Worm (Caenorhabditis elegans) whole organism, young adult: ENCODE results near the gene wrt-8.

Source experiments
- F55B11.4 ChIP-seq: sonication (generic microtip); optimal IDR thresholded peaks from 2 replicates; lab custom pipeline; 2016; ENCODE audit warnings: missing compliant biosample characterization, missing genetic modification characterization, borderline replicate concordance; ENCODE audit not compliant: insufficient read depth
- bed-1 ChIP-seq: fragments of 200-800 bp; sonication (Bioruptor generic); IDR thresholded peaks from 2 replicates; pipeline ENCODE4 v1.3.6; 2022; ENCODE audit warnings: missing genetic modification reagents, missing genetic modification characterization, missing compliant biosample characterization
- efl-1 ChIP-seq: fragments of 150-350 bp; optimal IDR thresholded peaks from 2 replicates; lab custom pipeline; 2014; ENCODE audit warnings: missing biosample characterization, missing genetic modification reagents, missing genetic modification characterization
- nfya-1 ChIP-seq: sonication (generic microtip); optimal IDR thresholded peaks from 2 replicates; lab custom pipeline; 2017; ENCODE audit warnings: antibody characterized with exemption, missing compliant biosample characterization, missing genetic modification characterization, borderline replicate concordance; ENCODE audit not compliant: insufficient read depth
- sea-2 ChIP-seq: fragments of 200-800 bp; sonication (Bioruptor generic); IDR thresholded peaks from 2 replicates; pipeline ENCODE4 v1.3.6; 2022; ENCODE audit warnings: missing genetic modification characterization, missing compliant biosample characterization
- snpc-4 ChIP-seq, 5 experiments: fragments of 150-350 bp in 1 of 5; sonication (generic microtip) in 4 of 5; optimal IDR thresholded peaks; 2 replicates each; lab custom pipeline; 2014 to 2018; ENCODE audit warnings: missing genetic modification characterization in 5 of 5, missing biosample characterization in 3 of 5, antibody characterized with exemption in 2 of 5, mild to moderate bottlenecking in 2 of 5, missing compliant biosample characterization in 2 of 5, missing genotype in 2 of 5, moderate library complexity in 2 of 5, missing genetic modification reagents in 1 of 5

ce11 chrV:15369707-15370106 is 25.3 kb upstream of the wrt-8 start, which contains the start of gene nhr-269:
- TF ChIP-seq snpc-4 (GFP tag; optimal IDR thresholded peaks at IDR 0.05; lab: Kevin White, UChicago) = no peak
- no peak for TF ChIP-seq snpc-4 (tag; optimal IDR thresholded peaks at IDR 0.05; lab: Kevin White, UChicago)
- TF ChIP-seq F55B11.4 (tag; lab: Kevin White, UChicago) = no peak
- no peak for TF ChIP-seq nfya-1 (tag; lab: Kevin White, UChicago)
- TF ChIP-seq sea-2 (GFP tag; lab: Robert Waterston, UW) = no peak
- no peak for TF ChIP-seq efl-1
- TF ChIP-seq bed-1 = no peak
